Fruit fly (Drosophila melanogaster) Kc167 (cell line): ENCODE data around the gene CG13996.

Experiments
- insv ChIP-seq: fragments of >200 bp; optimal IDR thresholded peaks from 3 replicates; lab custom pipeline; 2018; ENCODE audit warnings: missing external identifiers
- psq ChIP-seq: fragments of >200 bp; optimal IDR thresholded peaks from 2 replicates; lab custom pipeline; 2017; ENCODE audit warnings: missing external identifiers

- TF ChIP-seq psq (lab: Kevin White, UChicago) (no peak), insv (no peak)
These were observed 7.6 kb upstream of the CG13996 start for dm6 chr2L:6013071-6013417.
